Worm (Caenorhabditis elegans) whole organism, L3 larva: ENCODE results near the gene mltn-13.
A peak's percentile ranks its signal among the peaks of the same experiment; 100 is the strongest.

Experiments used
- ZK546.5 ChIP-seq: sonication (generic microtip); optimal IDR thresholded peaks from 2 replicates; lab custom pipeline; 2017; ENCODE audit warnings: missing biosample characterization, missing genetic modification characterization
- ceh-28 ChIP-seq: fragments of 150-350 bp; optimal IDR thresholded peaks from 2 replicates; lab custom pipeline; 2014; ENCODE audit warnings: missing biosample characterization, missing genetic modification reagents, missing genetic modification characterization
- ceh-82 ChIP-seq: fragments of 150-350 bp; optimal IDR thresholded peaks from 2 replicates; lab custom pipeline; 2014; ENCODE audit warnings: missing biosample characterization, missing genetic modification characterization
- elt-2 ChIP-seq: sonication (generic microtip); optimal IDR thresholded peaks from 2 replicates; lab custom pipeline; 2016; ENCODE audit warnings: missing genetic modification reagents, mild to moderate bottlenecking, missing genetic modification characterization, missing compliant biosample characterization
- mdl-1 ChIP-seq: fragments of 150-350 bp; optimal IDR thresholded peaks from 2 replicates; lab custom pipeline; 2014; ENCODE audit warnings: missing biosample characterization, missing genetic modification characterization
- nhr-237 ChIP-seq: fragments of 150-350 bp; optimal IDR thresholded peaks from 2 replicates; lab custom pipeline; 2014; ENCODE audit warnings: missing biosample characterization, missing genetic modification characterization
- nhr-25 ChIP-seq: sonication (generic microtip); optimal IDR thresholded peaks from 2 replicates; lab custom pipeline; 2017; ENCODE audit warnings: missing biosample characterization, missing genetic modification characterization
- nhr-76 ChIP-seq: fragments of 150-350 bp; sonication (generic microtip); optimal IDR thresholded peaks from 5 replicates; lab custom pipeline; 2014; ENCODE audit warnings: missing biosample characterization, missing genetic modification characterization
- pha-4 ChIP-seq: fragments of 150-350 bp; optimal IDR thresholded peaks from 2 replicates; lab custom pipeline; 2014; ENCODE audit warnings: missing biosample characterization, missing genetic modification reagents, missing genetic modification characterization
- snpc-4 ChIP-seq: fragments of 150-350 bp; optimal IDR thresholded peaks from 2 replicates; lab custom pipeline; 2014; ENCODE audit warnings: missing biosample characterization, missing genetic modification characterization

ce11 chrX:4437555-4437954 lies 10.6 kb downstream of the mltn-13 start, which contains the start of gene cest-26:
- TF ChIP-seq mdl-1 (tag; lab: Kevin White, UChicago) (no peak), elt-2 (tag; lab: Kevin White, UChicago) (peak; percentile 0), snpc-4 (tag; lab: Kevin White, UChicago) (no peak), nhr-237 (tag; lab: Kevin White, UChicago) (no peak), nhr-76 (tag; lab: Kevin White, UChicago) (no peak), ceh-82 (tag; lab: Kevin White, UChicago) (no peak), nhr-25 (no peak), ZK546.5 (tag; lab: Kevin White, UChicago) (no peak), ceh-28 (no peak), pha-4 (no peak)
